Worm (Caenorhabditis elegans) whole organism, early embryonic: ENCODE data around the gene F40A3.1.

Source experiments
- B0310.2 ChIP-seq: sonication (generic microtip); optimal IDR thresholded peaks from 2 replicates; lab custom pipeline; 2016; ENCODE audit warnings: mild to moderate bottlenecking, missing genetic modification characterization, missing compliant biosample characterization
- F13C5.2 ChIP-seq: sonication (generic microtip); optimal IDR thresholded peaks from 2 replicates; lab custom pipeline; 2017; ENCODE audit warnings: mild to moderate bottlenecking, missing genetic modification characterization, inconsistent platforms, missing compliant biosample characterization
- aly-1 ChIP-seq: sonication (generic microtip); optimal IDR thresholded peaks from 2 replicates; lab custom pipeline; 2016; ENCODE audit warnings: missing genetic modification characterization, missing compliant biosample characterization
- ama-1 ChIP-seq: fragments of 150-350 bp; optimal IDR thresholded peaks from 2 replicates; lab custom pipeline; 2014
- ceh-13 ChIP-seq: fragments of 200-800 bp; sonication (Bioruptor generic); optimal IDR thresholded peaks from 2 replicates; lab custom pipeline; 2018; ENCODE audit warnings: mild to moderate bottlenecking, missing genetic modification characterization, missing compliant biosample characterization
- ceh-36 ChIP-seq: sonication (generic microtip); optimal IDR thresholded peaks from 2 replicates; lab custom pipeline; 2016; ENCODE audit warnings: missing genetic modification characterization, inconsistent platforms, missing compliant biosample characterization
- ets-7 ChIP-seq: sonication (generic microtip); optimal IDR thresholded peaks from 2 replicates; lab custom pipeline; 2016; ENCODE audit warnings: missing genotype, missing genetic modification characterization, missing compliant biosample characterization
- flt-1 ChIP-seq: fragments of 200-800 bp; sonication (Bioruptor generic); IDR thresholded peaks from 2 replicates; pipeline ENCODE4 v1.3.6; 2022; ENCODE audit warnings: missing genetic modification characterization, missing compliant biosample characterization
- hmbx-1 ChIP-seq: sonication (generic microtip); optimal IDR thresholded peaks from 2 replicates; lab custom pipeline; 2016; ENCODE audit warnings: mild to moderate bottlenecking, missing genetic modification characterization, missing compliant biosample characterization
- hmg-4 ChIP-seq: fragments of 200-800 bp; sonication (Bioruptor generic); optimal IDR thresholded peaks from 2 replicates; lab custom pipeline; 2018; ENCODE audit warnings: mild to moderate bottlenecking, missing genetic modification characterization, missing compliant biosample characterization
- hnd-1 ChIP-seq: sonication (generic microtip); optimal IDR thresholded peaks from 2 replicates; lab custom pipeline; 2016; ENCODE audit warnings: missing genetic modification characterization, missing compliant biosample characterization
- pes-1 ChIP-seq: fragments of 200-800 bp; sonication (Bioruptor generic); IDR thresholded peaks from 2 replicates; pipeline ENCODE4 v1.3.6; 2022; ENCODE audit warnings: missing genetic modification reagents, missing genetic modification characterization, missing compliant biosample characterization
- scrt-1 ChIP-seq: fragments of 200-800 bp; sonication (Bioruptor generic); IDR thresholded peaks from 2 replicates; pipeline ENCODE4 v1.3.6; 2022; ENCODE audit warnings: missing genetic modification characterization, missing compliant biosample characterization
- sea-1 ChIP-seq: fragments of 200-800 bp; sonication (Bioruptor generic); conservative IDR thresholded peaks from 2 replicates; pipeline ENCODE4 v1.3.6; 2022; ENCODE audit warnings: missing genetic modification characterization, missing compliant biosample characterization
- tbx-11 ChIP-seq: fragments of 200-800 bp; sonication (Bioruptor generic); IDR thresholded peaks from 2 replicates; pipeline ENCODE4 v1.3.6; 2022; ENCODE audit warnings: missing genetic modification characterization, missing compliant biosample characterization
- tbx-37 ChIP-seq: fragments of 200-800 bp; sonication (Bioruptor generic); conservative IDR thresholded peaks from 2 replicates; pipeline ENCODE4 v1.3.6; 2022; ENCODE audit warnings: missing genetic modification reagents, missing genetic modification characterization, missing compliant biosample characterization
- tra-4 ChIP-seq: sonication (generic microtip); optimal IDR thresholded peaks from 2 replicates; lab custom pipeline; 2017; ENCODE audit warnings: missing genetic modification characterization, missing compliant biosample characterization

Gene F40A3.1

DNA sequence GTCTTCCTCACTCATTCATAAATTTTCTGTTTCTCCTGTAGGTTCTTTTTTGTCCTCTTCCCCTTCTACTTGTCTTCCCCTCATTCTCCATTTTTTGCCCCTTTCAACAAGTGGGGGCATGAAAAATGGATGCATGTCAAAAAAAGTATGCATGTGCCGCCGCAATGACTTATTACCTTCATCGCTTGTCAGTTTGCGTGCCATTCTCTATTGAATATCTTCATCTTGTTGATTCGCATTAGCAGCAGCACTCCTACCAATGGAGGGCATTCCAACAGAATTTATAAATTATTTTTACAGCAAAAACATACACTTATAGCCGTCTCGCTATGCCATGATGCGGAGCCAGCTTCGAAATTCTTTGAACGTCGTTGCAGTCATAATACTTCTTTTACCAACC lies at the start of gene F40A3.1:
F40A3.1 (plus strand) TSS at position 301 of the 400 bp plus-strand sequence.
- TF ChIP-seq F13C5.2 (tag; lab: Kevin White, UChicago) (no peak), pes-1 (GFP tag; lab: Robert Waterston, UW) (no peak), aly-1 (no peak), tra-4 (tag; lab: Kevin White, UChicago) (no peak), ceh-13 (no peak), ets-7 (tag; lab: Kevin White, UChicago) (no peak), sea-1 (no peak), hnd-1 (tag; lab: Kevin White, UChicago) (no peak), tbx-11 (GFP tag; lab: Robert Waterston, UW) (no peak), ceh-36 (no peak), ama-1 (lab: Kevin White, UChicago) (no peak), hmg-4 (GFP tag; lab: Kevin White, UChicago) (no peak), B0310.2 (tag; lab: Kevin White, UChicago) (no peak), scrt-1 (GFP tag; lab: Robert Waterston, UW) (no peak), flt-1 (no peak), hmbx-1 (tag; lab: Kevin White, UChicago) (no peak), tbx-37 (GFP tag; lab: Robert Waterston, UW) (no peak)

DNA sequence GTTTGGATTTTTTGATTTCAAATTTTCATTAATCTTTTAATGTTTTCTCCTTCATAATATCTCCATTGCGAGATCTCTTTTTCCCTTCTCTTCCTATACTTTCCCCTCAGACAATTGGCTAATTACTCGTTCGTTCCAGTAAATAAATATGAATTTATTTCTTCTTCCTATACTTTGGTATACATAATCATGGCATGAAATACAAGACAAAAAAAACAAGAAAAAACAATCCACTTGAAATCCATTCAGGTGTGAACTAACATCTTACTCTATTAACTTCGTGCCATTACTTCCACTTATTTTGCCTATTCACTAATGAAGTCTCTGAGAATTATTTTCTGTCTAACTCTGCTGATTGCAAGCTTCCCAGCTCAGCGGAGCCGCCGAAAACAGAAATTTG lies 49.1 kb upstream of the F40A3.1 start, which contains the start of gene grd-8:
grd-8 (plus strand) TSS at position 301 of the 400 bp plus-strand sequence.
- TF ChIP-seq F13C5.2 (tag; lab: Kevin White, UChicago) (no peak), hmbx-1 (tag; lab: Kevin White, UChicago) (no peak), tbx-37 (GFP tag; lab: Robert Waterston, UW) (no peak), flt-1 (no peak), ama-1 (lab: Kevin White, UChicago) (no peak), scrt-1 (GFP tag; lab: Robert Waterston, UW) (no peak), pes-1 (GFP tag; lab: Robert Waterston, UW) (no peak), tra-4 (tag; lab: Kevin White, UChicago) (no peak), hnd-1 (tag; lab: Kevin White, UChicago) (no peak), ceh-13 (no peak), aly-1 (no peak), ets-7 (tag; lab: Kevin White, UChicago) (no peak), B0310.2 (tag; lab: Kevin White, UChicago) (no peak), hmg-4 (GFP tag; lab: Kevin White, UChicago) (no peak), tbx-11 (GFP tag; lab: Robert Waterston, UW) (no peak), ceh-36 (no peak), sea-1 (no peak)

DNA sequence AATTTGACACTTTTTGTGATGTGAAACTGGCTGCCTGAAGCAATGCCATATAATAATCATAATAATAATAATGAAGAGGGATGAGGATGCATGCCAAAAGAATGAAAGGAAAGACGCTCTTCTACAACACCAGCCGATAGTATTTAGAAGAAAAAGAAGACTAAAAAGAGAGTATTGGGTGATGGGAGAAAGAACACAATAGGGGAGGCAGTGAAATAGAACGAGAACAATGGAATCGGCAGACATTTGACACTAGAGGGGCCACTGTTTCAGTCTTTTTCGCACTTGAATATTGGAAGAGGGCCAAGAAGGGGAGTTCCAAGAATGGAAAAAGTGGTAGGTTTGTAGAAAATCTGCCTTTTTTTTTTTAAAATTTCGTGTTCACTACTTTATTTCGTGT lies 44.2 kb upstream of the F40A3.1 start, which contains the start of gene memo-1:
memo-1 (minus strand) TSS at position 2 of the 400 bp plus-strand sequence.
- TF ChIP-seq tbx-11 (GFP tag; lab: Robert Waterston, UW) (no peak), tra-4 (tag; lab: Kevin White, UChicago) (no peak), aly-1 (no peak), hmbx-1 (tag; lab: Kevin White, UChicago) (no peak), pes-1 (GFP tag; lab: Robert Waterston, UW) (no peak), hnd-1 (tag; lab: Kevin White, UChicago) (no peak), sea-1 (no peak), tbx-37 (GFP tag; lab: Robert Waterston, UW) (no peak), B0310.2 (tag; lab: Kevin White, UChicago) (no peak), scrt-1 (GFP tag; lab: Robert Waterston, UW) (no peak), ceh-36 (no peak), hmg-4 (GFP tag; lab: Kevin White, UChicago) (no peak), ama-1 (lab: Kevin White, UChicago) (no peak), F13C5.2 (tag; lab: Kevin White, UChicago) (no peak), ets-7 (tag; lab: Kevin White, UChicago) (no peak), flt-1 (no peak), ceh-13 (no peak)

DNA sequence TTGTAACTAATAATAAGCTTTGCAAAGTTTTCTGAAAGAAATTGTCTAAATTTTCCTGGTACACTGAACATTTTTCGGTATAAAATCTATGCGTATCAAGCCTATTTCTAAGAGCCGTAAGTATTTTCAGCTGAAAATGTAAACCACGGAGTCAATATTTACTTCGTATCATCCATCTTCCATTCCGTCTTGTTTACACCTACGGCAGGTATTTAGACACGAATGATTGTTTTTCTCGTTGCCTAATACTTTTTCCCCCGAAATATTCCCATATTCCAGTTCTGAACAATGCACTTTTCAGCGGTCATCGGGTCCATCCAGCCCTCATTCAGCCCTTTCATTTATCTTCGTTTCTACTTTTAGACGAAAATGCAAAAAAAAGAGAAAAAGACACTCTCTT lies 43.6 kb upstream of the F40A3.1 start:
- no peak for TF ChIP-seq hmg-4 (GFP tag; lab: Kevin White, UChicago)
- TF ChIP-seq F13C5.2 (tag; lab: Kevin White, UChicago), result no peak
- no peak for TF ChIP-seq ceh-36
- no peak for TF ChIP-seq ama-1 (lab: Kevin White, UChicago)
- TF ChIP-seq scrt-1 (GFP tag; lab: Robert Waterston, UW), result no peak
- no peak for TF ChIP-seq ets-7 (tag; lab: Kevin White, UChicago)
- TF ChIP-seq tra-4 (tag; lab: Kevin White, UChicago), result no peak
- no peak for TF ChIP-seq tbx-37 (GFP tag; lab: Robert Waterston, UW)
- TF ChIP-seq hmbx-1 (tag; lab: Kevin White, UChicago), result no peak
- TF ChIP-seq tbx-11 (GFP tag; lab: Robert Waterston, UW), result no peak

DNA sequence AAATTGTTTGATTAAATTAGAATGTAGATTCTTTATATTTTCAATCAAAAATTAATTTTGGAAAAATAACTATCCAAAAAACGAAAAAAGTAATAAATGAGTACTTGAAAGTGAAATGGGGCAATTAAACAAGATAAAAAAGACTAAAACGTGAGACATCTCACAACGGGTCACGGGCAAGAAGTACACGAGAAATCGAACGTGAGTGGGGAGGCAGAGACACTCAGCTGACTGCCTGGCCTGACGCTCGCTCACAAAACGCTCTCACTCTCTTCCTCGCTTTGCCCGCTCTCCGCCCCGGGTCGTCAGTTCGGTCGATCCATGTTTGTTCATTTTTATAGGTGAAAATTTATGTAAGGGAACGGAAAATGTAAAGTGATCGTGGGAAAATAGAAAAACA lies 43.1 kb upstream of the F40A3.1 start:
- TF ChIP-seq hmbx-1 (tag; lab: Kevin White, UChicago) (no peak), pes-1 (GFP tag; lab: Robert Waterston, UW) (no peak), flt-1 (no peak), ets-7 (tag; lab: Kevin White, UChicago) (no peak), aly-1 (no peak), scrt-1 (GFP tag; lab: Robert Waterston, UW) (0 out of 2 replicates have a peak, but pooled peaks have one; percentile 7), hmg-4 (GFP tag; lab: Kevin White, UChicago) (peak; percentile 1), ama-1 (lab: Kevin White, UChicago) (no peak), sea-1 (0 out of 2 replicates have a peak, but pooled peaks have one; percentile 7)

DNA sequence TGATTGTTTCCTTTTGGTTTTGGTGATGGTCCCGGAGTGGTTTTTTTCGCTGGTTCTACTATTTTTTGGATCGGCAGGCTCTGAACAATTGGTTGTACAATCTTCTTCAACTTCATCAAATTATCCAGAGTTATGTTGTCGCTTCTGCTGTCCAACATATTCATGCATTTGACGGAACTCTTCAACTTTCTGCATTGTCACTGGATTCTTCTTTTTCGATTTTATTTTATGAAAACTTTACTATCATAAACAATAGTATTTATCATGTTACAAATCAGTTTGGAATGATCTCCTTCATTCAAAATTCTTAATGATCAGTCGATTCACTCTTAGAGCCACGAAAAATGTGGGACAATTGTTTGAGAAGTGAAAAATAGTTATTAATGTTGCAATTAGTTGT lies 39.3 kb upstream of the F40A3.1 start:
- no peak for TF ChIP-seq scrt-1 (GFP tag; lab: Robert Waterston, UW)
- no peak for TF ChIP-seq sea-1
- no peak for TF ChIP-seq B0310.2 (tag; lab: Kevin White, UChicago)
- no peak for TF ChIP-seq hmg-4 (GFP tag; lab: Kevin White, UChicago)
- no peak for TF ChIP-seq tra-4 (tag; lab: Kevin White, UChicago)

DNA sequence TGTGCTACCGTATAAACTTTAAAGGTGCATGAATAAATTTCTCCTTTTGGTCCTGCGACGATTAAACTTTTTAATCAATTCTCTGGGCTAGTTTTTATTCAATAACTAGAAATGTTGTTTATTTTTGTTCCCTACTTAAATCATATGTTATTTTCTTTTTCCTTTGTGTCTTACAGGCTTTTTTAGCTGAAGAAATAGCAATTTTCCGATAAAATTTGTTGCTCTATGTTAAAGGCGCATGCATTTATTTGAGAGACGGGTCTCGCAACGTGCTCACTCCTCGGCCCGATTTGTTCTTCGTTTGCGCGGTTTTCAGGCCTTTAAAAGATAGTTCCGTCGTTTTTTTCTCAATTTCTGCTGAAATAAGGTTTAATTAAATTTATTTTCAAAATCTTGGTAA lies 37.4 kb upstream of the F40A3.1 start:
- TF ChIP-seq aly-1 (no peak), ets-7 (tag; lab: Kevin White, UChicago) (no peak), hnd-1 (tag; lab: Kevin White, UChicago) (no peak), ceh-13 (no peak), pes-1 (GFP tag; lab: Robert Waterston, UW) (no peak), flt-1 (no peak)
